Worm (Caenorhabditis elegans) whole organism, mixed stage, embryonic: ENCODE results near the gene ccch-3.

Experiments
- ces-1 ChIP-seq: fragments of 150-350 bp; optimal IDR thresholded peaks from 2 replicates; lab custom pipeline; 2014; ENCODE audit warnings: missing biosample characterization, missing genetic modification reagents, missing genetic modification characterization
- elt-1 ChIP-seq: sonication (generic microtip); optimal IDR thresholded peaks from 2 replicates; lab custom pipeline; 2017; ENCODE audit warnings: missing genetic modification characterization, mild to moderate bottlenecking, missing compliant biosample characterization, antibody characterized with exemption, moderate library complexity, borderline replicate concordance; ENCODE audit not compliant: insufficient read depth
- elt-3 ChIP-seq: fragments of 150-350 bp; optimal IDR thresholded peaks from 2 replicates; lab custom pipeline; 2014; ENCODE audit warnings: missing biosample characterization, missing genetic modification characterization
- hlh-1 ChIP-seq: fragments of 150-350 bp; optimal IDR thresholded peaks from 2 replicates; lab custom pipeline; 2014; ENCODE audit warnings: missing biosample characterization, missing genetic modification reagents, missing genetic modification characterization
- lsy-2 ChIP-seq: fragments of 150-350 bp; optimal IDR thresholded peaks from 2 replicates; lab custom pipeline; 2014; ENCODE audit warnings: missing biosample characterization, missing genetic modification characterization
- mab-5 ChIP-seq: fragments of 150-350 bp; optimal IDR thresholded peaks from 2 replicates; lab custom pipeline; 2014; ENCODE audit warnings: missing biosample characterization, missing genetic modification characterization
- nhr-237 ChIP-seq: fragments of 150-350 bp; optimal IDR thresholded peaks from 2 replicates; lab custom pipeline; 2014; ENCODE audit warnings: missing biosample characterization, missing genetic modification characterization
- nhr-76 ChIP-seq: sonication (generic microtip); optimal IDR thresholded peaks from 2 replicates; lab custom pipeline; 2017; ENCODE audit warnings: missing biosample characterization, missing genetic modification characterization
- snpc-4 ChIP-seq: fragments of 150-350 bp; optimal IDR thresholded peaks from 2 replicates; lab custom pipeline; 2014; ENCODE audit warnings: missing biosample characterization, missing genetic modification characterization
- unc-62 ChIP-seq: fragments of 150-350 bp; optimal IDR thresholded peaks from 2 replicates; lab custom pipeline; 2014; ENCODE audit warnings: missing biosample characterization, missing genetic modification reagents, missing genetic modification characterization
- ztf-11 ChIP-seq: fragments of 150-350 bp; optimal IDR thresholded peaks from 2 replicates; lab custom pipeline; 2014; ENCODE audit warnings: missing biosample characterization, missing genetic modification characterization

- TF ChIP-seq ces-1 (GFP tag; lab: Kevin White, UChicago) (no peak), snpc-4 (tag; lab: Kevin White, UChicago) (no peak), nhr-237 (tag; lab: Kevin White, UChicago) (no peak), ztf-11 (tag; lab: Kevin White, UChicago) (no peak), lsy-2 (tag; lab: Kevin White, UChicago) (no peak), unc-62 (GFP tag; lab: Kevin White, UChicago) (no peak), elt-1 (tag; lab: Kevin White, UChicago) (no peak), elt-3 (no peak), nhr-76 (tag; lab: Kevin White, UChicago) (no peak), hlh-1 (tag; lab: Kevin White, UChicago) (no peak), mab-5 (tag; lab: Kevin White, UChicago) (no peak)
Observed at ce11 chrV:12696790-12697189, 37.3 kb upstream of the ccch-3 start.
